Fruit fly (Drosophila melanogaster) whole organism: ENCODE data around the gene kon.

Experiments
- CG8478 ChIP-seq: fragments of >200 bp; optimal IDR thresholded peaks from 2 replicates; lab custom pipeline; 2018; ENCODE audit warnings: inconsistent platforms
- Dll ChIP-seq: fragments of >200 bp; optimal IDR thresholded peaks from 2 replicates; lab custom pipeline; 2017
- pan ChIP-seq: fragments of >200 bp; optimal IDR thresholded peaks from 2 replicates; lab custom pipeline; 2017
- psq ChIP-seq: fragments of >200 bp; optimal IDR thresholded peaks from 2 replicates; lab custom pipeline; 2017
- usp ChIP-seq: fragments of >200 bp; optimal IDR thresholded peaks from 2 replicates; lab custom pipeline; 2017; ENCODE audit warnings: missing biosample characterization, missing genetic modification characterization, mixed read lengths

- TF ChIP-seq pan (lab: Kevin White, UChicago) (no peak), usp (GFP tag; lab: Kevin White, UChicago) (no peak), CG8478 (lab: Kevin White, UChicago) (no peak), psq (lab: Kevin White, UChicago) (no peak), Dll (lab: Kevin White, UChicago) (no peak)
Observed at dm6 chr2L:18466669-18467068, 37.1 kb downstream of the kon start.
